Fruit fly (Drosophila melanogaster): Measurements from ENCODE around the gene Sgs7.

Sgs7 gene

DNA sequence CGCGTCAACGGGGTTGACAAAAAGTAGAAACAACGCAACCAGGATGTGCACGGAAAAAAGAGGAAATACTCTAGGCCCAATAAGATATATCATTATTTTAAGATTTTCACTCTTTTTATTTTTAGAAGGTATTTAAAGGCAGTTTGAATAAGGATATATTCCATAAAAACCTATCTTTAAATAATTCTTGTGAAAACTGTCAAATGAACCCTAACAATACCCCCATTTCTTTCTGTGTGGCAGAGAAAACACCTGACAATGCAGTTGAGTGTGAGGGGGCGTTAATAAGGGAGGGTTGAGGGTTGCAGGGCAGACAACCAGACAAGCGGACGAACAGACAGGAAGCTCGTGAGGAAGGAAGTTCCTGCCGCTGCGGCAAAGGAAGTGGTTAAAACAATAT lies 42.3 kb downstream of the Sgs7 start (continued):
- TF ChIP-seq Ets21C (GFP tag; optimal IDR thresholded peaks at IDR 0.05) (no peak), Sox15 (GFP tag; optimal IDR thresholded peaks at IDR 0.05) (peak; percentile 16), acj6 (GFP tag; optimal IDR thresholded peaks at IDR 0.05) (peak; percentile 47), CG6854 (GFP tag; optimal IDR thresholded peaks at IDR 0.05) (no peak), CG10631 (GFP tag; optimal IDR thresholded peaks at IDR 0.05) (peak; percentile 54), CG8119 (GFP tag; IDR thresholded peaks at IDR 0.05) (peak; percentile 68), CG15336 (GFP tag; IDR thresholded peaks at IDR 0.05) (peak; percentile 76), Eip75B (GFP tag; optimal IDR thresholded peaks at IDR 0.05) (peak; percentile 62), Eip93F (GFP tag; optimal IDR thresholded peaks at IDR 0.05) (no peak), esn (GFP tag; optimal IDR thresholded peaks at IDR 0.05) (peak; percentile 57), Hr4 (GFP tag; optimal IDR thresholded peaks at IDR 0.05) (peak; percentile 72), cyc (GFP tag; optimal IDR thresholded peaks at IDR 0.05) (peak; percentile 52), eg (GFP tag; IDR thresholded peaks at IDR 0.05) (peak; percentile 81), CG32006 (GFP tag; optimal IDR thresholded peaks at IDR 0.05) (peak; percentile 78), dac (GFP tag; optimal IDR thresholded peaks at IDR 0.05) (peak; percentile 34), Sox102F (GFP tag; optimal IDR thresholded peaks at IDR 0.05) (peak; percentile 43), Ets96B (tag; optimal IDR thresholded peaks at IDR 0.05) (peak; percentile 71), dsx (GFP tag; optimal IDR thresholded peaks at IDR 0.05; ENCODE audit: poor library complexity, severe bottlenecking) (peak; percentile 51), CG6276 (GFP tag; optimal IDR thresholded peaks at IDR 0.05) (peak; percentile 56), Hr39 (GFP tag; optimal IDR thresholded peaks at IDR 0.05) (peak; percentile 36), CG10669 (GFP tag; optimal IDR thresholded peaks at IDR 0.05) (peak; percentile 70), Eip78C (GFP tag) (peak; percentile 87), CG8319 (GFP tag; optimal IDR thresholded peaks at IDR 0.05) (no peak), CG8632 (GFP tag; optimal IDR thresholded peaks at IDR 0.05) (peak; percentile 48), Gug (GFP tag; IDR thresholded peaks at IDR 0.05) (peak; percentile 53), Lpt (GFP tag; optimal IDR thresholded peaks at IDR 0.05) (no peak)

DNA sequence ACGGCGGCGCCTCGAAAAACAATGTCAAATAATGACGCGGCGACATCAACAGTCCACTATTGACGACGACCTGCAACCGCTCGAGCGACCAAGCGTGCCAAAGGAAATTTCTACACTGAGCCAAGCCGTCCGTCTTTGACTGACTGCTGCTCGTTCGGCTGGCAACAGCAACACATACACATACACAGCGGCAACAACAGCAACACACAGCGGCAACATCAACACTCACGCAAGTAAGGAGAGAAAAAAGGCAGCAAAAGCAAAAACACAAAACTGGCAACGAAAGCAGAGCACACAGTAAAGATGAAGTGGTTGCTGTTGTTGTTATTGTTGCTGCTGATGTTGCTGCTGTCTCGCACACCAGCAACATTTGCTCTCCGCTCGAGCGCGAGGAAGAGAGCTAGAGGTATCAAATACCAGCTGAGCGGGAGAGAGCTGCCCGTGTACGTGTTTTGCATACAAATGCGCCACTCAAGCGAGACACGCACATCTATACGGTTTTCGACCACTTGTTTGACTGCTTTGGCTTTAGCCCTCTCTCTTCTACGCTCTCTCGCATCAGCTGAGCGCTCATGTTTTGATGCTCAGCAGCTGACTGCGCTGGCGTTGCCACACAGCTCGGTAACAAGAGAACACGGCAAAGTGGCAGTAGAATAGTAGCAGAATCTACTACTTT lies 43.5 kb downstream of the Sgs7 start:
- TF ChIP-seq salr (GFP tag; optimal IDR thresholded peaks at IDR 0.05) (no peak), topi (GFP tag; optimal IDR thresholded peaks at IDR 0.05) (peak; percentile 23), pdm3 (GFP tag; optimal IDR thresholded peaks at IDR 0.05) (peak; percentile 15), lz (GFP tag; optimal IDR thresholded peaks at IDR 0.05) (peak; percentile 2), dsx (GFP tag; optimal IDR thresholded peaks at IDR 0.05; ENCODE audit: poor library complexity, severe bottlenecking) (peak; percentile 83), CG7368 (GFP tag; optimal IDR thresholded peaks at IDR 0.05) (peak; percentile 43), CG8119 (GFP tag; IDR thresholded peaks at IDR 0.05) (peak; percentile 57), CG6276 (GFP tag; optimal IDR thresholded peaks at IDR 0.05) (peak; percentile 77), dac (GFP tag; optimal IDR thresholded peaks at IDR 0.05) (peak; percentile 11), CG3919 (GFP tag; optimal IDR thresholded peaks at IDR 0.05) (peak; percentile 77), CG16779 (tag; optimal IDR thresholded peaks at IDR 0.05) (peak; percentile 85), net (GFP tag; optimal IDR thresholded peaks at IDR 0.05) (peak; percentile 81), CG15336 (GFP tag; IDR thresholded peaks at IDR 0.05) (peak; percentile 59), CG32006 (GFP tag; optimal IDR thresholded peaks at IDR 0.05) (peak; percentile 54), fd59A (GFP tag; optimal IDR thresholded peaks at IDR 0.05) (no peak), CG31627 (GFP tag; optimal IDR thresholded peaks at IDR 0.05) (no peak), Ets96B (tag; optimal IDR thresholded peaks at IDR 0.05) (peak; percentile 55), Sox102F (GFP tag; optimal IDR thresholded peaks at IDR 0.05) (peak; percentile 68), Hr39 (GFP tag; optimal IDR thresholded peaks at IDR 0.05) (no peak), Sox14 (GFP tag; optimal IDR thresholded peaks at IDR 0.05) (peak; percentile 37), Eip75B (GFP tag; optimal IDR thresholded peaks at IDR 0.05) (peak; percentile 58), Met (GFP tag; optimal IDR thresholded peaks at IDR 0.05) (peak; percentile 28), CG11294 (GFP tag; IDR thresholded peaks at IDR 0.05) (no peak), OdsH (GFP tag; optimal IDR thresholded peaks at IDR 0.05) (no peak), eg (GFP tag; IDR thresholded peaks at IDR 0.05) (peak; percentile 66; the same call in 2 of the 3 replicates), Blimp-1 (GFP tag; optimal IDR thresholded peaks at IDR 0.05) (peak; percentile 37), ss (GFP tag; optimal IDR thresholded peaks at IDR 0.05) (peak; percentile 87 to 96), CG8632 (GFP tag; optimal IDR thresholded peaks at IDR 0.05) (peak; percentile 20), Eip93F (GFP tag; optimal IDR thresholded peaks at IDR 0.05) (no peak), CG6808 (GFP tag; optimal IDR thresholded peaks at IDR 0.05) (peak; percentile 62), Gug (GFP tag; IDR thresholded peaks at IDR 0.05) (0 out of 2 replicates have a peak, but pooled peaks have one; percentile 26), fkh (GFP tag; optimal IDR thresholded peaks at IDR 0.05) (peak; percentile 71), fd85E (GFP tag; optimal IDR thresholded peaks at IDR 0.05) (peak; percentile 65), Hr38 (GFP tag; optimal IDR thresholded peaks at IDR 0.05) (no peak), achi (GFP tag; optimal IDR thresholded peaks at IDR 0.05) (peak; percentile 26), Hr4 (GFP tag; optimal IDR thresholded peaks at IDR 0.05) (no peak)
